Worm (Caenorhabditis elegans) whole organism, L1 larva: ENCODE data around the gene C13C4.7.

Experiments used
- ceh-8 ChIP-seq: fragments of 200-800 bp; sonication (Bioruptor generic); optimal IDR thresholded peaks from 2 replicates; lab custom pipeline; 2018; ENCODE audit warnings: mild to moderate bottlenecking, missing genetic modification characterization, moderate library complexity, missing compliant biosample characterization
- mdl-1 ChIP-seq, 2 experiments: fragments of 150-350 bp; optimal IDR thresholded peaks; 2 replicates each; lab custom pipeline; 2014 to 2017; ENCODE audit warnings: missing biosample characterization in 2 of 2, missing genetic modification characterization in 2 of 2, inconsistent platforms in 1 of 2
- nhr-237 ChIP-seq: fragments of 150-350 bp; optimal IDR thresholded peaks from 2 replicates; lab custom pipeline; 2014; ENCODE audit warnings: missing biosample characterization, missing genetic modification characterization
- pqm-1 ChIP-seq: sonication (generic microtip); optimal IDR thresholded peaks from 3 replicates; lab custom pipeline; 2017; ENCODE audit warnings: missing biosample characterization, missing genetic modification characterization
- snpc-4 ChIP-seq: fragments of 150-350 bp; optimal IDR thresholded peaks from 2 replicates; lab custom pipeline; 2014; ENCODE audit warnings: missing biosample characterization, missing genetic modification characterization

- TF ChIP-seq ceh-8 (no peak), pqm-1 (no peak), nhr-237 (tag; lab: Kevin White, UChicago) (no peak), mdl-1 (tag; optimal IDR thresholded peaks at IDR 0.05; lab: Kevin White, UChicago) (no peak), snpc-4 (tag; lab: Kevin White, UChicago) (no peak)
These were observed 2.7 kb downstream of the C13C4.7 start, which contains the start of gene C13C4.8 for ce11 chrV:12117567-12118053.
